Fruit fly (Drosophila melanogaster) ovary, adult (tissue): ENCODE measurements around the gene Ntf-2r.

ENCODE experiments used
- CG17801 ChIP-seq: fragments of 200-800 bp; optimal IDR thresholded peaks from 2 replicates; lab custom pipeline; 2019; ENCODE audit warnings: missing biosample characterization, mild to moderate bottlenecking, missing genetic modification characterization, moderate library complexity; ENCODE audit not compliant: partially characterized antibody

Ntf-2r gene

DNA sequence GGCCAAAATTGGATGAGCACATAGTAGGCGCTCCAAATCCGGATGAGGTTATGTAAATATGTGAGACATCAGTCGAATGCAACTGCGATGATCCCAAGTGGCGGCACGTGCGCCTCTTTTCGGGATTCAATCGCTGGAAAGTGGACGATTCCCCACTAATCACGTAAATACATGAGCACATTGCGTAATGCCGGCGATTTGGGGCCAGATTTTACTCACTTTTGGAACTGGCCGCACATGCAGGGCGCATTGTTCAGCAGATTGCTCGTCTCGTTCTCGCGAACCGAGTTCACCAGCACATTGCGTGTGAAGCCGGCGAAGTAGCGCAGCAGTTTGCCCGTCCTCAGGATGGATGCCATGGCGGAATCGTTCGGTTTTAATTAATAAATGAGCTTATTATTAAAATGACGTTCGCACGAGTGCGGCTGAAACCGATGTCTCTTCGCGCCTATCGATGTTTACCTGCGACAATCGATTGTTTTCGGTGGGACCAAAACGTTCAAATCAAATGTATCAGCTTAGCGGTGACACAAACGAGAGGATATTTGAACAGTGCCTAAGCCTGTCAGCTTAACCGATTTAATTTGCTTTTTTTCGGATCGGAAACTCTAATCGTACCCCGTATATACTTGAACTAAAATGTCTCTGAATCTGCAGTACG, at the start of gene Ntf-2r, which contains the start of gene bsf:
Gene Ntf-2r (plus strand): TSS at position 522 of the 661 bp plus-strand sequence.
Gene bsf (minus strand): TSS at position 460 of the 661 bp plus-strand sequence.
- no peak for TF ChIP-seq CG17801 (GFP tag; lab: Kevin White, UChicago)

DNA sequence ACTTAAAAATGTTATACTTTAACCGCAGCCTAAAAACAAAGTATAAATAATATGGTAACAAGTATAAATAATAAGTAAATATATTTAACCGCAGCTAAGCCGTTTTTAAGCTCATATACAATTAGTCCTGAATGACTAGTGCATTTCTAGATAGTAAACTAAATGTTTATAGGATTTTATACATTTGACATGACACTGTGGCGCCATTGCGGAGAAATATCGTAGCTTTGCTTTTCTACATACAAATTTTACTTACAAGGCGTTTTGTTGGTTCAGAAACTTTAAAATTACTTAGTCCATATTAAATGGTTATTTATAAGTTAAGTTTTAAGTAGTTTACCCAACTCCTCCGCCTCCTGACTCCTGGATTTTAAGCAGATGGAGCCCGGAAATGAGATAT, 13.2 kb upstream of the Ntf-2r start:
- TF ChIP-seq CG17801 (GFP tag; lab: Kevin White, UChicago), result no peak

DNA sequence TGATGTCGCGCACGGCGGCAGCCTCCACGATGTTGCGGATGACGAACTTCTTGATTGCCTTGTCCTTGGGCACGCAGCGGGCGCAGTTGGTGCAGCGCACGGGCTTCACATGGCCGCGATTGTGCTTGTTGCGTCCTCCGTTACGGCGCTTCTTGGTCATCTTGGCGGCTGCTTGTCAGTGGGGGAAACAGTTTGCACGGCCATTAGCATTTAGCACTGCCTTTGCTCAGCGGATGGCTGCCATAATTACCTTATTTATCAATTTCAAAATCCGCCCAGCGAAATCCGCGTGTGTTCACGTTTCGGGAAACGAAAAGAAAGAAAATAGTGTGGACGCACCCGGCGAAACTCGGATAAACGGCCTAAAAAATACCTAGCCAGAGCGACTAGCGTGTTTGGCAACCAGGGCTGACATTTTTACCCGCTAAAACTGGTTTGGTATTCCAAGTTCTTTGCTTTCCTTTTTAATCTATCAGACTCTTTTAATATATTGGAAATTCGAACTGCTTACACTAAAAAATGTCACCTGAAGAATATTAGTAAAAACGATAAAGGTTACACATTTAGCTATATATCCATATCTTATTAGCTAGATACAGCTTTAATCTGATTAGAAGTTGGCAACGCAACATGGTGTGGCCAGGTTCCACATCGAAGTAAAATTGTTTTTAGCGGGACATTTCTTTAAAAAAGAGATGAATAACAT, 11.4 kb upstream of the Ntf-2r start, which contains the start of gene RpS26:
Gene RpS26 (minus strand): TSS at position 375 of the 706 bp plus-strand sequence.
- TF ChIP-seq CG17801 (GFP tag; lab: Kevin White, UChicago), result peak; percentile 41

DNA sequence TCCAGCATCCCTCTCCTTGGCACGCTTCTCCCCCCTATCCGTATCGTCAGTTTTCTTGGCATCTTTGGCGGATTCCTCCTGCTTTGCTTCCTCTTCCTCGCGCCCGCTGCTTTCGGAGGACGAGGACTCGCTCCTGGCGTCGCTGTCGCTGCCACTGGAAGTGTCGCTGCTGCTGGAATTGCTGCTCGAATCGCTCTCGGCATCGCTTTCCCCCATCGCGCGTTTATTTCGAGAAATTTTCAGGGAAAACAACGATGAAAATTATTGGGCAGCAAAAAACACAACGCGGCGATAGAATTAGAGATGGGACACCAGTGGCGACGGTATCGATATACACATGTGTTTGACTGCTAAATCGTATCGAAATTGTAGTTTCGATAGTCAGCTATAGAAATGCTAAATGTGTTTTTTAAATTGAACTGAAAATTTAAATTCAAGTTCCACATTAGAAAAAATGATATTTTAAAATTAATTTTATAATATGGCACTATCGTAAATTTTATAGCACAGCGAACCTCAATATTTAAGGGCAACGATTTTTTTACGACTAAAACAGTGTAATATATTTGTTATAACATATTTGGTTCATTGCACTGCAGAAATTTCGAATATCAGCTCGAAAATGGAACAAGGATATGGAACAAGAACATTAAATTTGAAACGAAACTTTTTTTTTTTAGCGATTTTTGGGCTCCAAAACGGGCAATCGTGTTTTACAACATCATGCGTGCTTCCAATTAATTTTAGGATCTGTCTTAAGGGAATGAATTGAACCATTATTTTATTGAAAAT, 5.6 kb upstream of the Ntf-2r start, which contains the start of gene ncm:
Gene ncm (minus strand): TSS at position 319 of the 792 bp plus-strand sequence.
- TF ChIP-seq CG17801 (GFP tag; lab: Kevin White, UChicago), result no peak

DNA sequence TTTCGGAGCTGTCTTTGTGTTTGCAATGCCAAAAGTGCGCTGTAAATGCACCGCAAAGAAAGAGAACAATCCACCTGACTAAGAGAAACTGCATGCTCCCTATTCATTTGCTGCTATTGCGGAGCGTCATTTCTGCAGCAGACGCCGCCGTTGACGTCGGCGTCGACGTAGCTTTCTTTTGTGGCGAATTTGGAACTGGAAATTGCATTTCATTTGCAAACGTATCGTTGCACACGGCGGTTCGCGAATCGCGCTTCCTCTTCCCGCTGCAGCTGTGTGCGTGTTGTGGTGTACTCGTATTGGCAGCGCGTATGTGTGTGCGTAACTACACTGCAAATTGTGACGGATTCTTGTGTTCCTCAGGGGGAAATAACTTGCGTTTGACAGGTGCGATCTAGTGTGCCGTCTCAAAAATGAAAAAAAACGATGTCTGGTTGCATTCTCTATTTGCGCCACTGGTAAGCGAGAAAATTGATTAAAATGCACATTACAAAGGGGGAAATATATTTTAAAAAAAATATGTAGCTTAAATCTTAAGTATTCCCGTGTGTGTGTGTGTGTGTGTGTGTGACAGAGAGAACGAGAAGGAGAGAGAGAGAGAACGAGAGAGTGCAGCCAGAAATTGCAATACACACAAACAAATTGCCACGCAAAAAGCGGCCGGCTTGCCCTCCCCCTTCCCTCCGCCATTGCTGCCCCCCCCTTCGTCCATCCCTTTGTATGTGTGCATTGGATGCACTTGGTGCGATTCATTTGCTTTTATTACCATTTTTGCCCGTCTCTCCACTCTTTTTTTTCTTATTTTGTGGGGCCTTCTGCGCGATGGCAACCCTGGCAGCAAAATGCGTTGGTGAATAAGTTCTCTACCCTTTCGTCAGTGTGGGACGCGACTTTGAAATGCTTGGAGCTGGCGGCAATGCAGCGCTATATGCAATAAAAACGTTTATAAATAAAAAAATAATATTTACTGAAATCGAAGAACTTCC, 1.4 kb downstream of the Ntf-2r start:
- TF ChIP-seq CG17801 (GFP tag; lab: Kevin White, UChicago), result peak; percentile 94

DNA sequence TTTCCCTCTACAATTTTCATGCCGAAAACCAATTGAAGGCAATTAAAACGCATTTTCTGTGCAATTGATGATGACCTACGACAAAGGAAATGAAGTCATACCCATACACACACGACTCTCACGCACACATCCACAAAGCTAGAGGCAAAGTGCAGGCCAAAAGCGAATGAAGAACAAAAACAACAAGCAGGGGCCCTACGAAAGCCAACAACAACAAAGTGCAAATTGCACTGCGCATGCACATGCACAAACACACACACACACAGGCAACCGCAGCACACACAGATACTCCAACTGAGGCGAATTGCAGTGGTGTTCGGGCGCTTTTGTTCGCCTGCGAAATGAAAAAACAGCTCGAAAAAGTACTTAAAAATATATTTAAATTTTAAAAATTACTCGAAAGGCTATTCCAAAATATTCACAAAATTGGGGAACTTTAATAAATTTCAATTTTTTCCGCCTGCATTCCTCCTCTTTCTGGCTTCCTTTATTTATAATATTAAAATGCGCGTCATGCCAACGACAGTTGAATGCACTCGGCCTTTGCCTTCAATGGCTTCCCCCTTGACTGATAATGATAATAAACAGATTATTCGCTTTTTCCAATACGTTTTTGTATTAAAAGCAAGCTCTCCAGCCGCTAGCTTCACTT, 2.6 kb downstream of the Ntf-2r start:
- TF ChIP-seq CG17801 (GFP tag; lab: Kevin White, UChicago), result no peak

DNA sequence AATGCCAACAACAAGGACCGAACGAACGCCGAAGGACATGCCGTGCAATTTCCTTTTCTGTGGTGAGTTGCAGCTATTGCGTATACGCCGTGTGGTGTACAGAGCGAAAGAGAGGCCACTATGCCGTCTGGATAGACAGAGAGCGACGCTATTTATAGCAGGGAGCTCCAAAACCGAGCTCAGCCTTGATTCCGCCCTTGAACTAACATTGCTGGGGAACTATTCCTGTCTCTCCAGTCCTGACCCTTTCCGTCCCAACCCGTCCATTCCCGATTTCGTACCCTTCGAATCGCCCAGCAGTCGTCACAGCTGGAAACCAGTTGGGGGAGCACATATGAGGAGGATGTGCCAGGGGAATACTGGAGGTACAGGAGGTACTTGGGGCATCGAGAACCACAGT, 4.1 kb downstream of the Ntf-2r start:
- TF ChIP-seq CG17801 (GFP tag; lab: Kevin White, UChicago), result no peak

DNA sequence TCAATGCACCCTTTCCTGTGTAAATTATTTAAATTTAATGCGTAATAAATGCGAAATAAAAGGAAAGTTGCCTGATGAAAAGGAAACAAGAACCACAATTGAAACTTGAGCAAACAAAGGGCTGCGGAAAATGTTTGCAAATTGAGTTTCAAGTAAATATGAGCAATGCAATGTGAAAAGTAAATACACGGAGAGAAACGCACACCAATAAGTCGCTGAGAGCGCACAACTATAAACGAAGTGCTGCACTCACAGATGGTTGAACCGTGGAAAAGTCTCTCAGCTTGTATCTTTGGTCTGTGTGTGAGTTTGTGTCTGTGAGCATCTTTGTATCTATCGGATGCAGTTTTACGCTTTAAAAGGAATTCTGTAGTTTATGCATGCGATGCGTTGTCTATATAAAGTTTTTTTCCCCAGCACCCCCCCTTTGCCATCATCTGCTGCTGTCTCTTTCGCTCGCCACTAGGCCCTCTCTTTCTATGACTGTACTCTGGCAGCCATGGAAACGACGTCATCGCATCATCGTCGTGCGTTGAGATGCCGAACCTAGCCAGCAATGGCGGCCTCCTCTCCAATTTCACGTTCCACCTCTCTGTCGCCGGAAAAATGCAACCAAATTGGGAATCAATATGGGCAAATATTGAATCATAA, 5.4 kb downstream of the Ntf-2r start:
- TF ChIP-seq CG17801 (GFP tag; lab: Kevin White, UChicago), result no peak

DNA sequence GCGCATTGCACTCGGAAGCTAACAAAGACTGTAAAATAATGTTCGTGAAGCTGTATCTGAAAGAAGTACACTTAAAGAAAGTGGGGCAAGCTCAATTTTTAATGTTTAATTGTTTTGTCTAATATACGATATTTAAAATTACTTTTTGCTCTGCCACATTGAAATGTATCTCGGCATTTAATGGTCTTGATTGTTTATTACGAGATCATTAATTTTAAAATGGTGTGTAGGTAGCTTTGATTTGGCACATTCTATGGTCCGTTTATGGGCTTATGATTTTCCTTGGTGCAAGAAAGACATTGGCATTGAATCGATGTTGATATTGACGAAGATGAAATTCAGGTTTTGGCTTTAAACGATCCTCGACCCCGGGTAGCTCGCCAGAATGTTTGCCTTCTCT, 9.2 kb downstream of the Ntf-2r start:
- TF ChIP-seq CG17801 (GFP tag; lab: Kevin White, UChicago), result no peak

DNA sequence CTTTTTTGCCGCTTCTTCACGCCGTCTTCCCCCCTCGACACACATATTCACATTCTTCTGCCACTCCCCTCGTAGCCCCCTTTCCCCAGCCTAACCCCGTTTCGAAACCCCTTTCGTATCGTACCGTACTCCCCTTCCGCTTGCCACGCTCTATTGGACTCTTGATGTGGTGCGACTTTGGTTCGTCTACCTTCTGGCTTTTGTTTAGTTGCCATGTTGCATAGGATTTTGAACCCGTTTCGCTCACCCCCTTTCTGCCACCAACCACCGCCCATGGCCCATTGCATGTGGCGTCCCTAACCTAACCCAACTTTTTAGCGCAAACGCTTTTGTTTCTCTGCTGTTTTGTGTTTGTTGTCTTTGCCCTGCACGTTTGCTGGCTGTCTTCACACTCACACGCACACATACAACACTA, 9.7 kb downstream of the Ntf-2r start:
- no peak for TF ChIP-seq CG17801 (GFP tag; lab: Kevin White, UChicago)

DNA sequence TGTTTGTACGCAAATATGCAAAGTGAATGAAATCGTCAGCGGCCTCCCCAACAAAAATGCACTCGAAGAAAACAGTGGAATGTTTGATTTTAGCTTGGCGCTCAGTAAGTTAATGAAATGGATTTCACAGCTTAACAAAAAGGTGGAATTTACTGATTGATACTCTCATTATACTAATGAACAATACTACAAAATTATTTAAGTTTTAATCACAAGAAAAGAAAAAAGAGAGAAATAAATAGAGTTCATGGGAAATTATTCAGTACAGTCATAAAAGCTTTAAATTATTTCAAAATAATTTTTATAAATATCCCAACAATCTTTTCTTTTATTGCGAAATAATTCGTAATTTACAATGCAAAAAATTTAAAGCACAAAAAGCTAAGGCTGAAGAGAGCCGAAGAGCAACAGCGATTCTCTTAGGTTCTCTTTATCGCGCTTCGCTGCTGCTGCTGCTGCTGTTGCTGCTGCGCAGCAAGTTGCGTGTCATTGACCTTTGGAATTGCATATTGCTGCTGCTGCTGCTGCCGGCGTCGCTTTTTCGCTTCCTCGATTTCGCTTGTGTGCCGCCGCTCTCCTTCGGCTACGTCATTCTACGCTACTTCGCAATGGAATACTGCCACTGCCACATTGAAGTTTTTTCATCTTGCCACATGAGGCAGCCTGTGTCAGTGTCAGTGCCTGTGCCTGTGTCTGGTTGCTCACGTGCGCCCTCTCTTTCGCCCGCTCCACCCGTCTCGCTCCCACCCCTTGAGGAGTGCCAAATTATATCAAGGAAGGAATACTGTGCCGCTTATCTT, 11.2 kb downstream of the Ntf-2r start:
- no peak for TF ChIP-seq CG17801 (GFP tag; lab: Kevin White, UChicago)

DNA sequence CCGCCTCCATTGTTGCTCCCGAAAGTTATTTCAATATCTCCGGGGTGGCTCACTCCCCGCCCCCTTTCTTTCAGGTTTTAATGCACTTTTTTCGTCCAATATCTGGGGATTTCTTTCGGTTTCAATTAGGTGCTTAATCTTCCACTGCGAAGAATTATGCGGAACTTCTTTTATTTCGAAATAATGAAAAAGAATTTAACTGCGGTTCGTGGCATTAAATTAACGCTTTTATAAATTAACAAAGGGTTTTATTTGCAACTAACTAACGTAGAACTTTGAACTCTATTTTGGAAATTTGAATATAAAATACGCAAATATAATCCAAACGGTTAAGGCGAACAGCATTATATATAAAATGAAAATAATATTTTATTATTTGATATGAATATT, 11.7 kb downstream of the Ntf-2r start:
- no peak for TF ChIP-seq CG17801 (GFP tag; lab: Kevin White, UChicago)
